Fruit fly (Drosophila melanogaster): ENCODE measurements around the gene CG11069.

CG11069 gene

dm6 chr3R:24894419-24895206, at the start of gene CG11069, which contains the start of gene CG31121:
Gene CG11069 (plus strand): TSS chr3R:24894742.
Gene CG31121 (minus strand): TSS chr3R:24894605.
- TF ChIP-seq GATAd (GFP tag; optimal IDR thresholded peaks at IDR 0.05): no peak
- TF ChIP-seq brk (GFP tag; optimal IDR thresholded peaks at IDR 0.05): no peak
- TF ChIP-seq Jra (GFP tag; optimal IDR thresholded peaks at IDR 0.05): no peak
- no peak for TF ChIP-seq Hnf4 (GFP tag; optimal IDR thresholded peaks at IDR 0.05)
- TF ChIP-seq CG9705 (GFP tag; optimal IDR thresholded peaks at IDR 0.05): no peak
- peak; percentile 33 for TF ChIP-seq CrebA (GFP tag; optimal IDR thresholded peaks at IDR 0.05; ENCODE audit: borderline replicate concordance)
- peak; percentile 13 for TF ChIP-seq Vsx2 (GFP tag; optimal IDR thresholded peaks at IDR 0.05; ENCODE audit: partially characterized antibody)
- peak; percentile 74 for TF ChIP-seq Dif (GFP tag; optimal IDR thresholded peaks at IDR 0.05; ENCODE audit: partially characterized antibody)
- no peak for TF ChIP-seq pan (optimal IDR thresholded peaks at IDR 0.05)
- TF ChIP-seq Rel (GFP tag; optimal IDR thresholded peaks at IDR 0.05): no peak
- TF ChIP-seq Rel (tag; optimal IDR thresholded peaks at IDR 0.05): no peak
- TF ChIP-seq br (GFP tag; optimal IDR thresholded peaks at IDR 0.05): no peak
- TF ChIP-seq tai (GFP tag; optimal IDR thresholded peaks at IDR 0.05): no peak
- no peak for TF ChIP-seq rgr (GFP tag; optimal IDR thresholded peaks at IDR 0.05)
- no peak for TF ChIP-seq psq (GFP tag; optimal IDR thresholded peaks at IDR 0.05)
- TF ChIP-seq HLH106 (tag; optimal IDR thresholded peaks at IDR 0.05): no peak
- TF ChIP-seq dsf (GFP tag; optimal IDR thresholded peaks at IDR 0.05; ENCODE audit: borderline replicate concordance): no peak
- no peak for TF ChIP-seq sv (GFP tag; optimal IDR thresholded peaks at IDR 0.05)
- TF ChIP-seq jim (GFP tag; optimal IDR thresholded peaks at IDR 0.05): no peak
- no peak for TF ChIP-seq woc (GFP tag; optimal IDR thresholded peaks at IDR 0.05)
- no peak for TF ChIP-seq Dfd (GFP tag; optimal IDR thresholded peaks at IDR 0.05)
- no peak for TF ChIP-seq OdsH (GFP tag; optimal IDR thresholded peaks at IDR 0.05)
- TF ChIP-seq CG32264 (GFP tag; optimal IDR thresholded peaks at IDR 0.05): no peak
- no peak for TF ChIP-seq Abd-B (GFP tag; optimal IDR thresholded peaks at IDR 0.05)
- TF ChIP-seq Sp1 (GFP tag; optimal IDR thresholded peaks at IDR 0.05): no peak
- TF ChIP-seq fru (GFP tag; optimal IDR thresholded peaks at IDR 0.05): no peak
- TF ChIP-seq lola (GFP tag; optimal IDR thresholded peaks at IDR 0.05): no peak
- no peak for TF ChIP-seq ey (GFP tag; optimal IDR thresholded peaks at IDR 0.05)
- no peak for TF ChIP-seq Hr78 (GFP tag; optimal IDR thresholded peaks at IDR 0.05)
- no peak for TF ChIP-seq Hr83 (GFP tag; optimal IDR thresholded peaks at IDR 0.05; ENCODE audit: poor library complexity, severe bottlenecking)
- TF ChIP-seq usp (GFP tag; optimal IDR thresholded peaks at IDR 0.05): no peak
- peak in 1 of 2 experiments; percentile 49 for TF ChIP-seq dl (GFP tag; optimal IDR thresholded peaks at IDR 0.05; ENCODE audit: insufficient read depth in 1 of 2, partially characterized antibody in 2 of 2)
- no peak for TF ChIP-seq Mio (GFP tag; optimal IDR thresholded peaks at IDR 0.05)
- TF ChIP-seq N (GFP tag; optimal IDR thresholded peaks at IDR 0.05): no peak

- no peak for TF ChIP-seq usp (GFP tag; optimal IDR thresholded peaks at IDR 0.05)
- no peak for TF ChIP-seq fru (GFP tag; optimal IDR thresholded peaks at IDR 0.05)
- TF ChIP-seq rgr (GFP tag; optimal IDR thresholded peaks at IDR 0.05): no peak
- TF ChIP-seq Sp1 (GFP tag; optimal IDR thresholded peaks at IDR 0.05): no peak
- no peak for TF ChIP-seq Mio (GFP tag; optimal IDR thresholded peaks at IDR 0.05)
- no peak for TF ChIP-seq h (GFP tag; optimal IDR thresholded peaks at IDR 0.05)
- no peak for TF ChIP-seq dsf (GFP tag; optimal IDR thresholded peaks at IDR 0.05; ENCODE audit: borderline replicate concordance)
- TF ChIP-seq sage (GFP tag; optimal IDR thresholded peaks at IDR 0.05): no peak
- no peak for TF ChIP-seq Vsx2 (GFP tag; optimal IDR thresholded peaks at IDR 0.05; ENCODE audit: partially characterized antibody)
- no peak for TF ChIP-seq CG32264 (GFP tag; optimal IDR thresholded peaks at IDR 0.05)
- TF ChIP-seq N (GFP tag; optimal IDR thresholded peaks at IDR 0.05): no peak
- no peak for TF ChIP-seq woc (GFP tag; optimal IDR thresholded peaks at IDR 0.05)
- TF ChIP-seq jim (GFP tag; optimal IDR thresholded peaks at IDR 0.05): no peak
- TF ChIP-seq psq (GFP tag; optimal IDR thresholded peaks at IDR 0.05): no peak
- TF ChIP-seq Dfd (GFP tag; optimal IDR thresholded peaks at IDR 0.05): no peak
- no peak for TF ChIP-seq Myc (optimal IDR thresholded peaks at IDR 0.05)
- no peak for TF ChIP-seq brk (GFP tag; optimal IDR thresholded peaks at IDR 0.05)
- TF ChIP-seq OdsH (GFP tag; optimal IDR thresholded peaks at IDR 0.05): no peak
Observed at dm6 chr3R:24845148-24845547, 49.4 kb upstream of the CG11069 start.
